Fruit fly (Drosophila melanogaster) whole organism, embryonic: ENCODE data around the gene Sil1.

ENCODE experiments used
- CG1603 ChIP-seq: fragments of 200-800 bp; sonication (Bioruptor generic); optimal IDR thresholded peaks from 2 replicates; lab custom pipeline; 2019; ENCODE audit warnings: missing biosample characterization, mild to moderate bottlenecking, missing genetic modification characterization, moderate library complexity
- hbn ChIP-seq: fragments of 200-800 bp; sonication (Bioruptor generic); IDR thresholded peaks from 2 replicates; pipeline ENCODE4 v1.3.6; 2022; ENCODE audit warnings: missing biosample characterization, missing genetic modification characterization; ENCODE audit not compliant: partially characterized antibody
- jumu ChIP-seq: fragments of 200-800 bp; sonication (Bioruptor generic); optimal IDR thresholded peaks from 3 replicates; lab custom pipeline; 2016; ENCODE audit warnings: missing biosample characterization, missing genetic modification characterization

DNA sequence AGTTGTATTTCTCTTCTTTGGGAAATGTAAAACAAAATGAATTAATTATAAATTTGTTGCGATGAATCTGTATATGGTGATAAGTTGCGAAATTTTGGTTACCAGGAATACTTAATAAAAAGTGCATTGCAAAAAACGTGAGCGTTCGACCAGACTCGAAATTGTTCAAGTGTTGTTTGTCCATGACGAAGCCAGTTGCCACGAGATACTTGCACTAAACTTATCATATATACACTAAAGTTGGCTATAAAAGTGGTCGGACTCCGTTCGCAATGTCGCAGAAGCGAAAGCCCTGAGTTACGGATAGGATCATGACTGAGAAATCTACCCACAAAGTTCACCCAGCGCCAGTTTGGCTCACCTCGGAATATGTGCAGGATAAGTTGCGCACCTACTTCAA is 38.2 kb upstream of the Sil1 start, which contains the start of gene CG11878:
- TF ChIP-seq hbn (GFP tag; lab: Robert Waterston, UW) (no peak), jumu (GFP tag; lab: Kevin White, UChicago) (no peak), CG1603 (tag; lab: Kevin White, UChicago) (no peak)
